Worm (Caenorhabditis elegans): Measurements from ENCODE around the gene F20H11.1.

ce11 chrIII:6579398-6579797 is 12.6 kb downstream of the F20H11.1 start, which contains the start of gene F27B3.8:
- TF ChIP-seq ceh-82 (tag; optimal IDR thresholded peaks at IDR 0.05) = no peak
- no peak for TF ChIP-seq ZK546.5 (tag; optimal IDR thresholded peaks at IDR 0.05)
- TF ChIP-seq egl-27 (tag; optimal IDR thresholded peaks at IDR 0.05) = no peak
- no peak for TF ChIP-seq elt-3 (tag; optimal IDR thresholded peaks at IDR 0.05)
- TF ChIP-seq sem-4 (tag; optimal IDR thresholded peaks at IDR 0.05) = no peak
- no peak for TF ChIP-seq nhr-237 (tag; optimal IDR thresholded peaks at IDR 0.05)
- no peak for TF ChIP-seq lin-11 (tag; optimal IDR thresholded peaks at IDR 0.05)
- no peak for TF ChIP-seq ztf-11 (tag; optimal IDR thresholded peaks at IDR 0.05)
- TF ChIP-seq alr-1 (tag; optimal IDR thresholded peaks at IDR 0.05) = no peak
- no peak for TF ChIP-seq elt-1 (tag; optimal IDR thresholded peaks at IDR 0.05)
- no peak for TF ChIP-seq nhr-25 (tag; optimal IDR thresholded peaks at IDR 0.05)
- TF ChIP-seq nhr-77 (tag; optimal IDR thresholded peaks at IDR 0.05) = no peak
- no peak for TF ChIP-seq ama-1 (optimal IDR thresholded peaks at IDR 0.05)
- no peak for TF ChIP-seq nhr-6 (tag; optimal IDR thresholded peaks at IDR 0.05)
